Fruit fly (Drosophila melanogaster) whole organism, wandering third instar larva: ENCODE results near the gene CG18666.

Source experiments
- Abd-B ChIP-seq: fragments of >200 bp; optimal IDR thresholded peaks from 2 replicates; lab custom pipeline; 2017; ENCODE audit warnings: missing biosample characterization, missing genetic modification characterization
- CG32264 ChIP-seq: fragments of 200-800 bp; sonication (Bioruptor generic); optimal IDR thresholded peaks from 2 replicates; lab custom pipeline; 2016; ENCODE audit warnings: missing biosample characterization, missing genetic modification characterization
- CG9705 ChIP-seq: fragments of 200-800 bp; sonication (Bioruptor generic); optimal IDR thresholded peaks from 2 replicates; lab custom pipeline; 2018; ENCODE audit warnings: missing biosample characterization, mild to moderate bottlenecking, missing genetic modification characterization
- CrebA ChIP-seq: fragments of 200-800 bp; sonication (Bioruptor generic); optimal IDR thresholded peaks from 2 replicates; lab custom pipeline; 2016; ENCODE audit warnings: missing biosample characterization, mild to moderate bottlenecking, missing genetic modification characterization, borderline replicate concordance
- Dfd ChIP-seq: fragments of >200 bp; optimal IDR thresholded peaks from 2 replicates; lab custom pipeline; 2017; ENCODE audit warnings: missing biosample characterization, missing genetic modification characterization
- Dif ChIP-seq: fragments of 200-275, 200-300 bp; sonication (Bioruptor generic); optimal IDR thresholded peaks from 2 replicates; lab custom pipeline; 2018; ENCODE audit warnings: missing biosample characterization, missing genetic modification characterization; ENCODE audit not compliant: partially characterized antibody
- GATAd ChIP-seq: sonication (Bioruptor generic); optimal IDR thresholded peaks from 2 replicates; lab custom pipeline; 2016; ENCODE audit warnings: missing biosample characterization, missing genetic modification characterization
- HLH106 ChIP-seq: fragments of 200-800 bp; optimal IDR thresholded peaks from 3 replicates; lab custom pipeline; 2019; ENCODE audit warnings: missing biosample characterization, mild to moderate bottlenecking, missing genetic modification characterization, moderate library complexity
- Hnf4 ChIP-seq: fragments of 200-800 bp; sonication (Bioruptor generic); optimal IDR thresholded peaks from 2 replicates; lab custom pipeline; 2016; ENCODE audit warnings: missing biosample characterization, mild to moderate bottlenecking, missing genetic modification characterization
- Hr78 ChIP-seq: fragments of >200 bp; optimal IDR thresholded peaks from 2 replicates; lab custom pipeline; 2017; ENCODE audit warnings: missing biosample characterization, missing genetic modification characterization
- Hr83 ChIP-seq: fragments of 200-300 bp; sonication (Bioruptor generic); optimal IDR thresholded peaks from 2 replicates; lab custom pipeline; 2016; ENCODE audit warnings: missing biosample characterization, mild to moderate bottlenecking, missing genetic modification characterization, moderate library complexity; ENCODE audit not compliant: poor library complexity, severe bottlenecking
- Jra ChIP-seq: sonication (Bioruptor generic); optimal IDR thresholded peaks from 2 replicates; lab custom pipeline; 2016; ENCODE audit warnings: missing biosample characterization, missing genetic modification characterization
- Mio ChIP-seq: sonication (Bioruptor generic); optimal IDR thresholded peaks from 2 replicates; lab custom pipeline; 2016; ENCODE audit warnings: missing biosample characterization, missing genetic modification characterization
- Myc ChIP-seq: fragments of >200 bp; optimal IDR thresholded peaks from 2 replicates; lab custom pipeline; 2017
- N ChIP-seq: fragments of >200 bp; optimal IDR thresholded peaks from 2 replicates; lab custom pipeline; 2018; ENCODE audit warnings: missing biosample characterization, missing external identifiers, missing genetic modification characterization
- OdsH ChIP-seq: fragments of 200-800 bp; sonication (Bioruptor generic); optimal IDR thresholded peaks from 2 replicates; lab custom pipeline; 2016; ENCODE audit warnings: missing biosample characterization, mild to moderate bottlenecking, missing genetic modification characterization
- Rel ChIP-seq, 2 experiments: fragments of 200-800 bp; sonication (Bioruptor generic) in 1 of 2; optimal IDR thresholded peaks; 2 replicates in 1 of 2; 3 replicates in 1 of 2; lab custom pipeline; 2016 to 2019; ENCODE audit warnings: mild to moderate bottlenecking in 2 of 2, missing biosample characterization in 2 of 2, missing genetic modification characterization in 2 of 2, moderate library complexity in 1 of 2
- Sp1 ChIP-seq: fragments of 200-800 bp; sonication (Bioruptor generic); optimal IDR thresholded peaks from 3 replicates; lab custom pipeline; 2019; ENCODE audit warnings: missing biosample characterization, mild to moderate bottlenecking, missing genetic modification characterization, moderate library complexity
- Vsx2 ChIP-seq: fragments of 200-300, 225-300 bp; sonication (Bioruptor generic); optimal IDR thresholded peaks from 2 replicates; lab custom pipeline; 2018; ENCODE audit warnings: missing biosample characterization, missing genetic modification characterization; ENCODE audit not compliant: partially characterized antibody
- br ChIP-seq: fragments of 200-800 bp; sonication (Bioruptor generic); optimal IDR thresholded peaks from 2 replicates; lab custom pipeline; 2016; ENCODE audit warnings: missing biosample characterization, missing genetic modification characterization
- brk ChIP-seq: fragments of 200-800 bp; sonication (Bioruptor generic); optimal IDR thresholded peaks from 2 replicates; lab custom pipeline; 2016; ENCODE audit warnings: missing biosample characterization, mild to moderate bottlenecking, missing genetic modification characterization
- dl ChIP-seq, 2 experiments: fragments of 175-275, 200-275 bp in 1 of 2; fragments of 200-275 bp in 1 of 2; sonication (Bioruptor generic); optimal IDR thresholded peaks; lab custom pipeline; 2018; ENCODE audit warnings: mild to moderate bottlenecking in 2 of 2, missing biosample characterization in 2 of 2, missing genetic modification characterization in 2 of 2, moderate library complexity in 2 of 2; ENCODE audit not compliant: partially characterized antibody in 2 of 2, insufficient read depth in 1 of 2
- dmrt93B ChIP-seq: fragments of 200-800 bp; sonication (Bioruptor generic); optimal IDR thresholded peaks from 2 replicates; lab custom pipeline; 2018; ENCODE audit warnings: missing biosample characterization, mild to moderate bottlenecking, missing genetic modification characterization
- dsf ChIP-seq: sonication (Bioruptor generic); optimal IDR thresholded peaks from 2 replicates; lab custom pipeline; 2016; ENCODE audit warnings: missing biosample characterization, missing genetic modification characterization, borderline replicate concordance
- ey ChIP-seq: fragments of 200-800 bp; sonication (Bioruptor generic); optimal IDR thresholded peaks from 2 replicates; lab custom pipeline; 2016; ENCODE audit warnings: missing biosample characterization, missing genetic modification characterization
- foxo ChIP-seq, 2 experiments: fragments of 200-800 bp; sonication (Bioruptor generic); optimal IDR thresholded peaks; 2 replicates in 1 of 2; 3 replicates in 1 of 2; lab custom pipeline; 2016 to 2017; ENCODE audit warnings: missing biosample characterization in 2 of 2, missing genetic modification characterization in 2 of 2
- fru ChIP-seq: fragments of 200-800 bp; sonication (Bioruptor generic); optimal IDR thresholded peaks from 3 replicates; lab custom pipeline; 2016; ENCODE audit warnings: missing biosample characterization, mild to moderate bottlenecking, missing genetic modification characterization
- h ChIP-seq: fragments of 200-800 bp; sonication (Bioruptor generic); optimal IDR thresholded peaks from 3 replicates; lab custom pipeline; 2016; ENCODE audit warnings: missing biosample characterization, mild to moderate bottlenecking, missing genetic modification characterization
- jim ChIP-seq: fragments of 175-275, 200-325 bp; sonication (Bioruptor generic); optimal IDR thresholded peaks from 2 replicates; lab custom pipeline; 2016; ENCODE audit warnings: missing biosample characterization, mild to moderate bottlenecking, missing genetic modification characterization
- lola ChIP-seq: fragments of >200 bp; optimal IDR thresholded peaks from 2 replicates; lab custom pipeline; 2017; ENCODE audit warnings: missing biosample characterization, missing genetic modification characterization
- pan ChIP-seq: fragments of >200 bp; optimal IDR thresholded peaks from 2 replicates; lab custom pipeline; 2017
- psq ChIP-seq: fragments of 200-800 bp; sonication (Bioruptor generic); optimal IDR thresholded peaks from 3 replicates; lab custom pipeline; 2017; ENCODE audit warnings: missing biosample characterization, mild to moderate bottlenecking, missing genetic modification characterization, moderate library complexity
- rgr ChIP-seq: fragments of 200-800 bp; sonication (Bioruptor generic); optimal IDR thresholded peaks from 3 replicates; lab custom pipeline; 2016; ENCODE audit warnings: missing biosample characterization, mild to moderate bottlenecking, missing genetic modification characterization
- sage ChIP-seq: fragments of 200-800 bp; sonication (Bioruptor generic); optimal IDR thresholded peaks from 2 replicates; lab custom pipeline; 2016; ENCODE audit warnings: missing biosample characterization, mild to moderate bottlenecking, missing genetic modification characterization
- sv ChIP-seq: fragments of 200-800 bp; sonication (Bioruptor generic); optimal IDR thresholded peaks from 3 replicates; lab custom pipeline; 2016; ENCODE audit warnings: missing biosample characterization, missing genetic modification characterization
- tai ChIP-seq: sonication (Bioruptor generic); optimal IDR thresholded peaks from 2 replicates; lab custom pipeline; 2016; ENCODE audit warnings: missing biosample characterization, missing genetic modification characterization
- usp ChIP-seq: fragments of >200 bp; optimal IDR thresholded peaks from 2 replicates; lab custom pipeline; 2017; ENCODE audit warnings: missing biosample characterization, missing genetic modification characterization
- woc ChIP-seq: sonication (Bioruptor generic); optimal IDR thresholded peaks from 2 replicates; lab custom pipeline; 2016; ENCODE audit warnings: missing biosample characterization, mild to moderate bottlenecking, missing genetic modification characterization

CG18666 gene

DNA sequence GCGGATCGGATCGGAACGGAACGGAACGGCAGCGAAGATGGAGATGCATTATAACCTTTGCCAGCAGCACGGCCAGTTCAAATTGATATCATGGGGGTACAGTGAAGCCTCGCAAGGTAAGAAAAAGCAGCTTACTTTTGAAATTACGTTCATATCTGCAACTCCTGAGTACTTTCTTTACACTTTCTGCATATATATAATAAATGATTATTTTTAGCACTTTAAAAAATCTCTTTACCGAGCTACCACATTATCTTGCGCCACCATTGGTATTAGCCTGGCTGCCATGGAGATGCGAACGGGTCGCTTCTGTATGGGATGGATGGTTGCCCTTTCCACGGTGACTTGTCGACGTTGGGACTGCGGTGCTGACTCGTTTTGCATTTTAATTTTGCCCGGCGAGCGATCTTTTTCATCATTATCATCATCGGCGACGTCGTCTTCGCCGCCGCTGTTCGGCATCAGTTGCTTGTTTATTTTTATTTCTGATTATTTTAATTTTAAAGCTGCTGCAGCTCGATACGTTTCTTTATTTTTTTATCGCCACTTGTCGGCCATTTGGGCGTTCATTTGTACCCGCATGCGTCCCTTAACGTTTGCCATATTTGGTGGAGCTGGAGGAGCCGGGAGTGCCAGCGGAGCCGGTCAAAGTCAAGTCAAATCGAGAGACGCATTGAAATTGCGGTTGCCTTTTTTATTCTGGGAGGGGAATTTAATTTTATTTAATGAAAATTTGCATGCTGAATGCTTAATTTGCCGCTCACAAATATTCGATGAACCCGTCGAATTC lies 18.6 kb downstream of the CG18666 start:
- TF ChIP-seq Abd-B (GFP tag; lab: Kevin White, UChicago) (no peak), tai (GFP tag; lab: Kevin White, UChicago) (peak; percentile 84), GATAd (GFP tag; lab: Kevin White, UChicago) (no peak), ey (peak; percentile 94), N (GFP tag; lab: Kevin White, UChicago) (no peak), rgr (peak; percentile 92), CrebA (GFP tag; lab: Kevin White, UChicago) (peak; percentile 91), jim (peak; percentile 66), CG9705 (GFP tag; lab: Kevin White, UChicago) (peak; percentile 89), CG32264 (GFP tag; lab: Kevin White, UChicago) (peak; percentile 84), br (GFP tag; lab: Kevin White, UChicago) (peak; percentile 92), fru (GFP tag; lab: Kevin White, UChicago) (peak; percentile 93), dmrt93B (peak; percentile 85), Hr78 (GFP tag; lab: Kevin White, UChicago) (no peak), Vsx2 (GFP tag; lab: Kevin White, UChicago) (no peak), Sp1 (GFP tag; lab: Kevin White, UChicago) (peak; percentile 84), OdsH (GFP tag; lab: Kevin White, UChicago) (peak; percentile 94), h (peak; percentile 97), Rel (GFP tag; optimal IDR thresholded peaks at IDR 0.05; lab: Kevin White, UChicago) (peak; percentile 87), Rel (tag; optimal IDR thresholded peaks at IDR 0.05; lab: Kevin White, UChicago) (peak; percentile 70), sage (peak; percentile 80), Jra (GFP tag; lab: Kevin White, UChicago) (peak; percentile 61), Hnf4 (GFP tag; lab: Kevin White, UChicago) (peak; percentile 76), woc (GFP tag; lab: Kevin White, UChicago) (peak; percentile 98), HLH106 (tag; lab: Kevin White, UChicago) (peak; percentile 94), Myc (no peak), Mio (GFP tag; lab: Kevin White, UChicago) (peak; percentile 42), dsf (GFP tag; lab: Kevin White, UChicago) (peak; percentile 40), Hr83 (GFP tag; lab: Kevin White, UChicago) (peak; percentile 27), dl (GFP tag; optimal IDR thresholded peaks at IDR 0.05; lab: Kevin White, UChicago; ENCODE audit: insufficient read depth in 1 of 2, partially characterized antibody in 2 of 2) (peak in 1 of 2 experiments; percentile 25), psq (peak; percentile 89), sv (GFP tag; lab: Kevin White, UChicago) (no peak), foxo (GFP tag; optimal IDR thresholded peaks at IDR 0.05; lab: Kevin White, UChicago) (peak; percentile 46 to 95), Dif (GFP tag; lab: Kevin White, UChicago) (no peak), pan (lab: Kevin White, UChicago) (no peak), usp (GFP tag; lab: Kevin White, UChicago) (no peak), brk (GFP tag; lab: Kevin White, UChicago) (peak; percentile 92), Dfd (GFP tag; lab: Kevin White, UChicago) (no peak), lola (GFP tag; lab: Kevin White, UChicago) (no peak)

- TF ChIP-seq ey (no peak), CrebA (GFP tag; lab: Kevin White, UChicago) (no peak), Dfd (GFP tag; lab: Kevin White, UChicago) (no peak), Dif (GFP tag; lab: Kevin White, UChicago) (no peak), OdsH (GFP tag; lab: Kevin White, UChicago) (no peak), rgr (no peak), Abd-B (GFP tag; lab: Kevin White, UChicago) (no peak), usp (GFP tag; lab: Kevin White, UChicago) (no peak), GATAd (GFP tag; lab: Kevin White, UChicago) (no peak), br (GFP tag; lab: Kevin White, UChicago) (no peak), Hr83 (GFP tag; lab: Kevin White, UChicago) (no peak), Mio (GFP tag; lab: Kevin White, UChicago) (no peak), CG9705 (GFP tag; lab: Kevin White, UChicago) (no peak), Jra (GFP tag; lab: Kevin White, UChicago) (no peak), Hnf4 (GFP tag; lab: Kevin White, UChicago) (no peak), tai (GFP tag; lab: Kevin White, UChicago) (no peak), lola (GFP tag; lab: Kevin White, UChicago) (no peak), dl (GFP tag; optimal IDR thresholded peaks at IDR 0.05; lab: Kevin White, UChicago; ENCODE audit: insufficient read depth in 1 of 2, partially characterized antibody in 2 of 2) (no peak)
Measured at dm6 chr2L:11056791-11057332, 22.3 kb downstream of the CG18666 start.
